Worm (Caenorhabditis elegans): ENCODE data around the gene Y56A3A.22.

DNA sequence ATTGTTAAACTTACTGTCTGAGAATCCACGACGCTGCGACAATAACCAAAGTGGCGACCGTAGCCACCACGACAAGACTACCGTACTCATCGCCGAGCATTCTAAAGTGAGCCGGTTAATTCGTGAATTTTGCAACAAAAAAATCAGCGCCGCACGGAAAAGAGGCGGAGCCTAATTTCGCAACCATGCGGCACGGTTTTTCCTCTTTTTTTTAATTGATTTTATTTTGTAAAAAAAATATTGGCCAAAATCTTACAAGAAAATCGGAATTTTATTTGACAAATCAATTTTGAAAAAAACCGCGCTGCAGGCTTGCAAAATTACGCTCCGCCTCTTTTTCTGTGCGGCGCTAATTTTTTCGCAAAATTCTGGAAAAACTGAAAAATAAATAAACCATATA, 12.0 kb downstream of the Y56A3A.22 start, which contains the start of gene dolk-1:
- no peak for TF ChIP-seq scrt-1 (GFP tag; IDR thresholded peaks at IDR 0.05)
- TF ChIP-seq ama-1 (optimal IDR thresholded peaks at IDR 0.05): no peak
- no peak for TF ChIP-seq tbx-37 (GFP tag; conservative IDR thresholded peaks at IDR 0.05)
- no peak for TF ChIP-seq sea-1 (GFP tag; conservative IDR thresholded peaks at IDR 0.05)
- TF ChIP-seq tra-4 (tag; optimal IDR thresholded peaks at IDR 0.05): no peak
- no peak for TF ChIP-seq F13C5.2 (tag; optimal IDR thresholded peaks at IDR 0.05)
- no peak for TF ChIP-seq ceh-36 (tag; optimal IDR thresholded peaks at IDR 0.05)
- TF ChIP-seq flt-1 (GFP tag; IDR thresholded peaks at IDR 0.05): no peak
- TF ChIP-seq pes-1 (GFP tag; IDR thresholded peaks at IDR 0.05): no peak
- TF ChIP-seq hmg-4 (GFP tag; optimal IDR thresholded peaks at IDR 0.05): no peak
- no peak for TF ChIP-seq aly-1 (tag; optimal IDR thresholded peaks at IDR 0.05)
- no peak for TF ChIP-seq hnd-1 (tag; optimal IDR thresholded peaks at IDR 0.05)
- TF ChIP-seq ets-7 (tag; optimal IDR thresholded peaks at IDR 0.05): no peak
